Worm (Caenorhabditis elegans) whole organism, midembryonic: Measurements from ENCODE around the gene T14B1.1.

Source experiments
- T22C8.4 ChIP-seq: fragments of 200-800 bp; sonication (Bioruptor generic); IDR thresholded peaks from 2 replicates; pipeline ENCODE4 v1.3.6; 2022; ENCODE audit warnings: missing genetic modification characterization, missing compliant biosample characterization
- cog-1 ChIP-seq: sonication (generic microtip); optimal IDR thresholded peaks from 2 replicates; lab custom pipeline; 2016; ENCODE audit warnings: missing genetic modification characterization, missing compliant biosample characterization
- flt-1 ChIP-seq: fragments of 200-800 bp; sonication (Bioruptor generic); IDR thresholded peaks from 2 replicates; pipeline ENCODE4 v1.3.6; 2022; ENCODE audit warnings: missing genetic modification characterization, missing compliant biosample characterization
- klf-2 ChIP-seq: fragments of 200-800 bp; sonication (Bioruptor generic); conservative IDR thresholded peaks from 2 replicates; pipeline ENCODE4 v1.3.6; 2022; ENCODE audit warnings: missing genetic modification reagents, missing genetic modification characterization, missing compliant biosample characterization
- med-1 ChIP-seq: sonication (generic microtip); optimal IDR thresholded peaks from 2 replicates; lab custom pipeline; 2017; ENCODE audit warnings: missing genetic modification characterization, mild to moderate bottlenecking, missing compliant biosample characterization, antibody characterized with exemption, missing genetic modification reagents; ENCODE audit not compliant: insufficient read depth
- ref-1 ChIP-seq: fragments of 200-800 bp; sonication (Bioruptor generic); conservative IDR thresholded peaks from 2 replicates; pipeline ENCODE4 v1.3.6; 2022; ENCODE audit warnings: missing genetic modification reagents, missing genetic modification characterization, missing compliant biosample characterization
- tab-1 ChIP-seq: fragments of 200-800 bp; sonication (Bioruptor generic); IDR thresholded peaks from 2 replicates; pipeline ENCODE4 v1.3.6; 2022; ENCODE audit warnings: missing genetic modification characterization, missing compliant biosample characterization
- ztf-23 ChIP-seq: fragments of 200-800 bp; sonication (Bioruptor generic); IDR thresholded peaks from 2 replicates; pipeline ENCODE4 v1.3.6; 2022; ENCODE audit warnings: missing genetic modification reagents, missing genetic modification characterization, missing compliant biosample characterization
- ztf-29 ChIP-seq: fragments of 200-800 bp; sonication (Bioruptor generic); IDR thresholded peaks from 2 replicates; pipeline ENCODE4 v1.3.6; 2022; ENCODE audit warnings: missing genetic modification reagents, missing genetic modification characterization, missing compliant biosample characterization

DNA sequence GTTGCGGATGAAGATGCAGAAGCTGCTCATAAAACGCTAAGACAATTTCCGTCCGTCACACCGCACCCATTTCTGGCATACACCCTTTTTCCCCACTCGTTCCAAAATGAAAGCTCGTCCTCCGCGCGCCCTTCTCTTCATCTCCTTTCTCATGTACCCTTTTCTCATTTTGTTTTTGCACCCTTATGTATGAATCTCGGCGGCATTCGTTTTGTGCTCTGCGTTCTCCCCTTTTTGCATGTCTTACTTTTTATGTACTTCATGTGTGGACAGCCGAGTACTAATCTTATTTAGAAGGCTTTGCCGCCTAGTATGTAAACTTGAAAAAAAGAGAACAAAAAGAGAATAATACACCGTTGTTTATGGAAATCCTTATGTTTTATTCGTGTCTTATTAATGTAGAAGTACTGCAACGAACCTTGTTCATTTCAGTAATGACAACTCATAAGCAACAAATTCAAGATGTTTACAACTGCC is 20.4 kb downstream of the T14B1.1 start, which contains the start of gene F34H10.4:
- TF ChIP-seq T22C8.4 (GFP tag; lab: Robert Waterston, UW): no peak
- TF ChIP-seq flt-1 (GFP tag; lab: Robert Waterston, UW): no peak
- TF ChIP-seq cog-1 (tag; lab: Kevin White, UChicago): no peak
- no peak for TF ChIP-seq tab-1 (GFP tag; lab: Robert Waterston, UW)
- TF ChIP-seq ztf-23 (GFP tag; lab: Robert Waterston, UW): no peak
- TF ChIP-seq ref-1 (GFP tag; lab: Robert Waterston, UW): no peak
- no peak for TF ChIP-seq med-1 (GFP tag; lab: Kevin White, UChicago)
- TF ChIP-seq klf-2 (GFP tag; lab: Robert Waterston, UW): no peak
- no peak for TF ChIP-seq ztf-29
